Fruit fly (Drosophila melanogaster) whole organism, wandering third instar larva: Measurements from ENCODE around the gene Acp76A.
A peak's percentile ranks its signal among the peaks of the same experiment; 100 is the strongest.

Experiments used
- Abd-B ChIP-seq: fragments of >200 bp; optimal IDR thresholded peaks from 2 replicates; lab custom pipeline; 2017; ENCODE audit warnings: missing biosample characterization, missing genetic modification characterization
- CG9705 ChIP-seq: fragments of 200-800 bp; sonication (Bioruptor generic); optimal IDR thresholded peaks from 2 replicates; lab custom pipeline; 2018; ENCODE audit warnings: missing biosample characterization, mild to moderate bottlenecking, missing genetic modification characterization
- Dfd ChIP-seq: fragments of >200 bp; optimal IDR thresholded peaks from 2 replicates; lab custom pipeline; 2017; ENCODE audit warnings: missing biosample characterization, missing genetic modification characterization
- Hr83 ChIP-seq: fragments of 200-300 bp; sonication (Bioruptor generic); optimal IDR thresholded peaks from 2 replicates; lab custom pipeline; 2016; ENCODE audit warnings: missing biosample characterization, mild to moderate bottlenecking, missing genetic modification characterization, moderate library complexity; ENCODE audit not compliant: poor library complexity, severe bottlenecking
- Mio ChIP-seq: sonication (Bioruptor generic); optimal IDR thresholded peaks from 2 replicates; lab custom pipeline; 2016; ENCODE audit warnings: missing biosample characterization, missing genetic modification characterization
- OdsH ChIP-seq: fragments of 200-800 bp; sonication (Bioruptor generic); optimal IDR thresholded peaks from 2 replicates; lab custom pipeline; 2016; ENCODE audit warnings: missing biosample characterization, mild to moderate bottlenecking, missing genetic modification characterization
- dl ChIP-seq, 2 experiments: fragments of 175-275, 200-275 bp in 1 of 2; fragments of 200-275 bp in 1 of 2; sonication (Bioruptor generic); optimal IDR thresholded peaks; lab custom pipeline; 2018; ENCODE audit warnings: mild to moderate bottlenecking in 2 of 2, missing biosample characterization in 2 of 2, missing genetic modification characterization in 2 of 2, moderate library complexity in 2 of 2; ENCODE audit not compliant: partially characterized antibody in 2 of 2, insufficient read depth in 1 of 2
- dsf ChIP-seq: sonication (Bioruptor generic); optimal IDR thresholded peaks from 2 replicates; lab custom pipeline; 2016; ENCODE audit warnings: missing biosample characterization, missing genetic modification characterization, borderline replicate concordance
- fru ChIP-seq: fragments of 200-800 bp; sonication (Bioruptor generic); optimal IDR thresholded peaks from 3 replicates; lab custom pipeline; 2016; ENCODE audit warnings: missing biosample characterization, mild to moderate bottlenecking, missing genetic modification characterization
- pan ChIP-seq: fragments of >200 bp; optimal IDR thresholded peaks from 2 replicates; lab custom pipeline; 2017
- psq ChIP-seq: fragments of 200-800 bp; sonication (Bioruptor generic); optimal IDR thresholded peaks from 3 replicates; lab custom pipeline; 2017; ENCODE audit warnings: missing biosample characterization, mild to moderate bottlenecking, missing genetic modification characterization, moderate library complexity
- rgr ChIP-seq: fragments of 200-800 bp; sonication (Bioruptor generic); optimal IDR thresholded peaks from 3 replicates; lab custom pipeline; 2016; ENCODE audit warnings: missing biosample characterization, mild to moderate bottlenecking, missing genetic modification characterization
- sv ChIP-seq: fragments of 200-800 bp; sonication (Bioruptor generic); optimal IDR thresholded peaks from 3 replicates; lab custom pipeline; 2016; ENCODE audit warnings: missing biosample characterization, missing genetic modification characterization
- usp ChIP-seq: fragments of >200 bp; optimal IDR thresholded peaks from 2 replicates; lab custom pipeline; 2017; ENCODE audit warnings: missing biosample characterization, missing genetic modification characterization

- TF ChIP-seq pan (lab: Kevin White, UChicago) = no peak
- TF ChIP-seq Dfd (GFP tag; lab: Kevin White, UChicago) = no peak
- no peak for TF ChIP-seq usp
- no peak for TF ChIP-seq sv
- TF ChIP-seq dsf = no peak
- no peak for TF ChIP-seq Abd-B (GFP tag; lab: Kevin White, UChicago)
- peak; percentile 4 for TF ChIP-seq OdsH (GFP tag; lab: Kevin White, UChicago)
- peak; percentile 67 for TF ChIP-seq psq (GFP tag; lab: Kevin White, UChicago)
- no peak for TF ChIP-seq Mio (GFP tag; lab: Kevin White, UChicago)
- no peak for TF ChIP-seq dl (GFP tag; optimal IDR thresholded peaks at IDR 0.05; lab: Kevin White, UChicago; ENCODE audit: insufficient read depth in 1 of 2, partially characterized antibody in 2 of 2)
- no peak for TF ChIP-seq fru (GFP tag; lab: Kevin White, UChicago)
- no peak for TF ChIP-seq CG9705
- TF ChIP-seq Hr83 = no peak
- no peak for TF ChIP-seq rgr (GFP tag; lab: Kevin White, UChicago)
Observed at dm6 chr3L:19085688-19086363, 34.0 kb upstream of the Acp76A start.
